Comparison of ENCODE assay signal across 3 fruit fly cellular contexts in the genomic region with DNA sequence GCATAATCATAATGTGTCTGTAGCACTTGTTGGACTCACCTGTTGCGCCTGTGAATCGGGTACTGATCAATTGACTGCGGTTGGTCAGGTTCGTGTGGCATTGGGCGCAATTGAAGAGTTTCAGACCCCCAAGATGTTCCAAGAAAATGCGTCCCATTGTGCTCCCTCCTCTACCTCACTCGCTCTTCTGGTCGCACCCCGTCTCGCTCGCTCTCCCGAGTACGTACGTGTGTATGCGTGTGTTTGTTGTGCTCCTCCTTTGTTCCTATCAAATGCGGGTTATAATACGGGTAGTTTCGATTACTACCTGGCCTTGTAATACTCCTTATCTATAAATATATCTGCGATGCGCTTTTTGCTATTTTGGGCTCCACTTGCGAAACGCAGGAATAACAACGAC.
A peak's percentile ranks its signal among the peaks of the same experiment; 100 is the strongest.
TF ChIP-seq lines count a peak whose summit lies in the region.

No protein-coding gene starts in this region.

- TF ChIP-seq CTCF in whole organism, embryonic (GFP tag; optimal IDR thresholded peaks at IDR 0.05; lab: Kevin White, UChicago): no peak

TF ChIP-seq in whole organism, embryonic, 481 proteins besides CTCF, POLR2A, EP300 and RAD21:
- TF ChIP-seq MESR4 (GFP tag; optimal IDR thresholded peaks at IDR 0.05; lab: Kevin White, UChicago) (peak; percentile 45), cg (GFP tag; optimal IDR thresholded peaks at IDR 0.05; lab: Kevin White, UChicago) (peak; percentile 58), her (GFP tag; optimal IDR thresholded peaks at IDR 0.05; lab: Kevin White, UChicago) (no peak), CG31388 (GFP tag; optimal IDR thresholded peaks at IDR 0.05; lab: Kevin White, UChicago) (no peak), luna (GFP tag; optimal IDR thresholded peaks at IDR 0.05; lab: Kevin White, UChicago) (no peak), Pdp1 (GFP tag; optimal IDR thresholded peaks at IDR 0.05; lab: Kevin White, UChicago) (peak in 1 of 2 experiments; percentile 79), CG8478 (optimal IDR thresholded peaks at IDR 0.05; lab: Kevin White, UChicago) (peak; percentile 49), Med (GFP tag; lab: Kevin White, UChicago) (peak; percentile 51), CG4360 (GFP tag; IDR thresholded peaks at IDR 0.05; lab: Robert Waterston, UW) (peak; percentile 16), CG1832 (GFP tag; optimal IDR thresholded peaks at IDR 0.05; lab: Kevin White, UChicago) (peak; percentile 75), CG3995 (GFP tag; optimal IDR thresholded peaks at IDR 0.05; lab: Kevin White, UChicago) (no peak), pnt (GFP tag; optimal IDR thresholded peaks at IDR 0.05; lab: Kevin White, UChicago) (no peak)

TF ChIP-seq in whole organism, prepupa, 60 proteins besides CTCF, POLR2A, EP300 and RAD21:
- TF ChIP-seq CG34406 (GFP tag; optimal IDR thresholded peaks at IDR 0.05; lab: Kevin White, UChicago): no peak
- peak; percentile 47 for TF ChIP-seq Sox14 (GFP tag; optimal IDR thresholded peaks at IDR 0.05; lab: Kevin White, UChicago)
TF ChIP-seq in whole organism, prepupa: peak in this region for 1.

TF ChIP-seq in whole organism, pupa, 21 proteins besides CTCF, POLR2A, EP300 and RAD21:
- TF ChIP-seq EcR (GFP tag; optimal IDR thresholded peaks at IDR 0.05; lab: Kevin White, UChicago) (peak; percentile 2), CG8159 (tag; optimal IDR thresholded peaks at IDR 0.05; lab: Kevin White, UChicago) (no peak), CG15710 (tag; optimal IDR thresholded peaks at IDR 0.05; lab: Kevin White, UChicago) (no peak), fd96Ca (GFP tag; IDR thresholded peaks at IDR 0.05; lab: Robert Waterston, UW) (no peak)
TF ChIP-seq in whole organism, pupa: peak in this region for 1.
